Worm (Caenorhabditis elegans) whole organism, young adult: Measurements from ENCODE around the gene ogr-2.

Experiments used
- B0336.3 ChIP-seq: fragments of 200-800 bp; sonication (Bioruptor generic); IDR thresholded peaks from 2 replicates; pipeline ENCODE4 v1.3.6; 2022; ENCODE audit warnings: missing genetic modification characterization, missing compliant biosample characterization
- Y53G8AR.9 ChIP-seq: fragments of 200-800 bp; sonication (Bioruptor generic); conservative IDR thresholded peaks from 2 replicates; pipeline ENCODE4 v1.3.6; 2022; ENCODE audit warnings: missing genetic modification reagents, missing genetic modification characterization, missing compliant biosample characterization
- aptf-2 ChIP-seq: fragments of 200-800 bp; sonication (Bioruptor generic); conservative IDR thresholded peaks from 2 replicates; pipeline ENCODE4 v1.3.6; 2022; ENCODE audit warnings: missing genetic modification reagents, missing genetic modification characterization, missing compliant biosample characterization
- attf-3 ChIP-seq: fragments of 200-800 bp; sonication (Bioruptor generic); conservative IDR thresholded peaks from 2 replicates; pipeline ENCODE4 v1.3.6; 2022; ENCODE audit warnings: missing genetic modification reagents, missing genetic modification characterization, missing compliant biosample characterization
- attf-6 ChIP-seq: fragments of 200-800 bp; sonication (Bioruptor generic); IDR thresholded peaks from 2 replicates; pipeline ENCODE4 v1.3.6; 2022; ENCODE audit warnings: missing genetic modification reagents, missing genetic modification characterization, missing compliant biosample characterization
- hlh-26 ChIP-seq: fragments of 200-800 bp; sonication (Bioruptor generic); conservative IDR thresholded peaks from 2 replicates; pipeline ENCODE4 v1.3.6; 2022; ENCODE audit warnings: missing genetic modification reagents, missing genetic modification characterization, missing compliant biosample characterization
- lin-35 ChIP-seq, 3 experiments: fragments of 150-350 bp in 2 of 3; sonication (generic microtip) in 1 of 3; optimal IDR thresholded peaks; 2 replicates each; lab custom pipeline; 2014 to 2018; ENCODE audit warnings: missing biosample characterization in 3 of 3, missing genetic modification characterization in 3 of 3, missing genetic modification reagents in 3 of 3
- nfyb-1 ChIP-seq: fragments of 200-800 bp; sonication (Bioruptor generic); IDR thresholded peaks from 2 replicates; pipeline ENCODE4 v1.3.6; 2022; ENCODE audit warnings: missing genetic modification reagents, missing genetic modification characterization, missing compliant biosample characterization
- rcor-1 ChIP-seq: fragments of 200-800 bp; sonication (Bioruptor generic); IDR thresholded peaks from 2 replicates; pipeline ENCODE4 v1.3.6; 2022; ENCODE audit warnings: missing genetic modification reagents, missing genetic modification characterization, missing compliant biosample characterization
- snpc-3.4 ChIP-seq: sonication (generic microtip); optimal IDR thresholded peaks from 2 replicates; lab custom pipeline; 2017; ENCODE audit warnings: missing genetic modification characterization, mild to moderate bottlenecking, missing compliant biosample characterization, antibody characterized with exemption, moderate library complexity, missing genotype, missing genetic modification reagents
- unc-62 ChIP-seq: fragments of 150-350 bp; optimal IDR thresholded peaks from 2 replicates; lab custom pipeline; 2014; ENCODE audit warnings: missing biosample characterization, missing genetic modification reagents, missing genetic modification characterization
- zfh-2 ChIP-seq: fragments of 200-800 bp; sonication (Bioruptor generic); conservative IDR thresholded peaks from 2 replicates; pipeline ENCODE4 v1.3.6; 2022; ENCODE audit warnings: missing genetic modification reagents, missing genetic modification characterization, missing compliant biosample characterization

DNA sequence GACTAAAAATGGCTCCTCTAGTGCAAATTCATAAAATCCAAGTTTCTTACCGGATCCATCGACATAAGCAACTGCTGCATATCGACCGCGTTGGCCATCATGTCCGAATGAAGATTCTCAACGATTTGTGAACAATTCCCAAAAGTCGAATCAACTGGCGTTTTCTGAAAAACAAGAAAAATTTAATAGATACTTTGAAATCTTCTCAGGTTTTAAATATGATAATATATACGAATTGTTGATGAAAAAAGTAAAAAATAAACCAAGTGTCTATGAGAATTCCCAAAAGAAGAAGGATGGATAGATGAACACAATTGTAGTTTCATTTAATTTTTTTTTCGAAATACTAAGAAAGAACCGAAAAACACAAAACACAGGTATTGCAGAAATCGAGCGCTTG is 26.9 kb downstream of the ogr-2 start, which contains the start of gene die-1:
- no peak for TF ChIP-seq aptf-2 (GFP tag; lab: Robert Waterston, UW)
- TF ChIP-seq nfyb-1 (GFP tag; lab: Robert Waterston, UW) = no peak
- no peak for TF ChIP-seq attf-6
- no peak for TF ChIP-seq attf-3
- TF ChIP-seq unc-62 (GFP tag; lab: Kevin White, UChicago) = no peak
- no peak for TF ChIP-seq zfh-2
- TF ChIP-seq hlh-26 = no peak
- no peak for TF ChIP-seq lin-35 (GFP tag; optimal IDR thresholded peaks at IDR 0.05; lab: Kevin White, UChicago)
- TF ChIP-seq B0336.3 (GFP tag; lab: Robert Waterston, UW) = no peak
- no peak for TF ChIP-seq Y53G8AR.9 (GFP tag; lab: Robert Waterston, UW)
- no peak for TF ChIP-seq snpc-3.4 (tag; lab: Kevin White, UChicago)
- no peak for TF ChIP-seq rcor-1 (GFP tag; lab: Robert Waterston, UW)
